Fruit fly (Drosophila melanogaster) whole organism, prepupa: ENCODE data around the gene CG9328.

Source experiments
- CG10631 ChIP-seq: fragments of 200-800 bp; sonication (Bioruptor generic); optimal IDR thresholded peaks from 2 replicates; lab custom pipeline; 2016; ENCODE audit warnings: missing biosample characterization, missing genetic modification characterization
- CG10669 ChIP-seq: fragments of 200-800 bp; sonication (Bioruptor generic); optimal IDR thresholded peaks from 3 replicates; lab custom pipeline; 2018; ENCODE audit warnings: missing biosample characterization, mild to moderate bottlenecking, missing genetic modification characterization, moderate library complexity
- CG11762 ChIP-seq: fragments of 200-800 bp; sonication (Bioruptor generic); optimal IDR thresholded peaks from 3 replicates; lab custom pipeline; 2016; ENCODE audit warnings: missing biosample characterization, missing genetic modification characterization; ENCODE audit not compliant: insufficient read depth
- CG11902 ChIP-seq: fragments of 200-800 bp; sonication (Bioruptor generic); optimal IDR thresholded peaks from 3 replicates; lab custom pipeline; 2016; ENCODE audit warnings: missing biosample characterization, missing genetic modification characterization
- CG15336 ChIP-seq: fragments of 200-800 bp; sonication (Bioruptor generic); IDR thresholded peaks from 2 replicates; pipeline ENCODE4 v1.3.6; 2022; ENCODE audit warnings: missing biosample characterization, missing genetic modification characterization
- CG1621 ChIP-seq: fragments of 200-800 bp; sonication (Bioruptor generic); optimal IDR thresholded peaks from 3 replicates; lab custom pipeline; 2018; ENCODE audit warnings: missing biosample characterization, mild to moderate bottlenecking, missing genetic modification characterization
- CG16779 ChIP-seq: fragments of 200-800 bp; sonication (Bioruptor generic); optimal IDR thresholded peaks from 3 replicates; lab custom pipeline; 2017; ENCODE audit warnings: missing biosample characterization, mild to moderate bottlenecking, missing genetic modification characterization
- CG3919 ChIP-seq: fragments of 200-800 bp; sonication (Bioruptor generic); optimal IDR thresholded peaks from 3 replicates; lab custom pipeline; 2016; ENCODE audit warnings: missing biosample characterization, missing genetic modification characterization
- CG6163 ChIP-seq: fragments of 200-800 bp; sonication (Bioruptor generic); IDR thresholded peaks from 3 replicates; pipeline ENCODE4 v1.3.6; 2022; ENCODE audit warnings: missing biosample characterization, missing genetic modification characterization
- CG6808 ChIP-seq: fragments of 200-800 bp; sonication (Bioruptor generic); optimal IDR thresholded peaks from 3 replicates; lab custom pipeline; 2017; ENCODE audit warnings: missing biosample characterization, missing genetic modification characterization, mild to moderate bottlenecking, moderate library complexity, missing genetic modification reagents
- CG6854 ChIP-seq: fragments of 200-800 bp; sonication (Bioruptor generic); optimal IDR thresholded peaks from 2 replicates; lab custom pipeline; 2017; ENCODE audit warnings: missing biosample characterization, mild to moderate bottlenecking, missing genetic modification characterization
- CG7368 ChIP-seq: fragments of 200-800 bp; sonication (Bioruptor generic); optimal IDR thresholded peaks from 3 replicates; lab custom pipeline; 2016; ENCODE audit warnings: missing biosample characterization, missing genetic modification characterization
- CG8319 ChIP-seq: fragments of 200-800 bp; sonication (Bioruptor generic); optimal IDR thresholded peaks from 3 replicates; lab custom pipeline; 2016; ENCODE audit warnings: missing biosample characterization, missing genetic modification characterization
- Eip75B ChIP-seq: fragments of 200-800 bp; sonication (Bioruptor generic); optimal IDR thresholded peaks from 3 replicates; lab custom pipeline; 2016; ENCODE audit warnings: missing biosample characterization, missing genetic modification characterization
- Eip78C ChIP-seq: fragments of 200-800 bp; sonication (Bioruptor generic); peaks from one replicate; lab custom pipeline; 2016; ENCODE audit warnings: missing biosample characterization, missing genetic modification characterization
- Eip93F ChIP-seq: fragments of 200-800 bp; sonication (Bioruptor generic); optimal IDR thresholded peaks from 2 replicates; lab custom pipeline; 2016; ENCODE audit warnings: missing biosample characterization, mild to moderate bottlenecking, missing genetic modification characterization
- Ets21C ChIP-seq: fragments of 200-800 bp; sonication (Bioruptor generic); optimal IDR thresholded peaks from 3 replicates; lab custom pipeline; 2016; ENCODE audit warnings: missing biosample characterization, missing genetic modification characterization
- Met ChIP-seq: fragments of 200-800 bp; sonication (Bioruptor generic); optimal IDR thresholded peaks from 3 replicates; lab custom pipeline; 2016; ENCODE audit warnings: missing biosample characterization, missing genetic modification characterization
- OdsH ChIP-seq: fragments of 200-800 bp; sonication (Bioruptor generic); optimal IDR thresholded peaks from 3 replicates; lab custom pipeline; 2016; ENCODE audit warnings: missing biosample characterization, missing genetic modification characterization
- Smox ChIP-seq: fragments of 200-800 bp; sonication (Bioruptor generic); optimal IDR thresholded peaks from 3 replicates; lab custom pipeline; 2016; ENCODE audit warnings: missing biosample characterization, missing genetic modification characterization
- Sox14 ChIP-seq: fragments of 200-800 bp; sonication (Bioruptor generic); optimal IDR thresholded peaks from 3 replicates; lab custom pipeline; 2016; ENCODE audit warnings: missing biosample characterization, missing genetic modification characterization
- acj6 ChIP-seq: fragments of 200-800 bp; sonication (Bioruptor generic); optimal IDR thresholded peaks from 3 replicates; lab custom pipeline; 2016; ENCODE audit warnings: missing biosample characterization, missing genetic modification characterization
- cyc ChIP-seq: fragments of 200-800 bp; sonication (Bioruptor generic); optimal IDR thresholded peaks from 3 replicates; lab custom pipeline; 2016; ENCODE audit warnings: missing biosample characterization, missing genetic modification characterization
- dsx ChIP-seq: fragments of 200-800 bp; optimal IDR thresholded peaks from 3 replicates; lab custom pipeline; 2019; ENCODE audit warnings: missing biosample characterization, mild to moderate bottlenecking, missing genetic modification characterization, moderate library complexity; ENCODE audit not compliant: poor library complexity, severe bottlenecking
- eg ChIP-seq: fragments of 200-800 bp; sonication (Bioruptor generic); IDR thresholded peaks from 3 replicates; pipeline ENCODE4 v1.3.6; 2022; ENCODE audit warnings: missing biosample characterization, missing genetic modification characterization
- esn ChIP-seq: fragments of 200-800 bp; sonication (Bioruptor generic); optimal IDR thresholded peaks from 2 replicates; lab custom pipeline; 2016; ENCODE audit warnings: missing biosample characterization, mild to moderate bottlenecking, missing genetic modification characterization, moderate library complexity
- fd59A ChIP-seq: fragments of 200-800 bp; sonication (Bioruptor generic); optimal IDR thresholded peaks from 2 replicates; lab custom pipeline; 2017; ENCODE audit warnings: missing biosample characterization, mild to moderate bottlenecking, missing genetic modification characterization, missing genetic modification reagents
- fkh ChIP-seq: fragments of 200-800 bp; sonication (Bioruptor generic); optimal IDR thresholded peaks from 3 replicates; lab custom pipeline; 2017; ENCODE audit warnings: missing biosample characterization, mild to moderate bottlenecking, missing genetic modification characterization, moderate library complexity
- ss ChIP-seq, 2 experiments: fragments of 200-800 bp; sonication (Bioruptor generic); optimal IDR thresholded peaks; 2 replicates in 1 of 2; 3 replicates in 1 of 2; lab custom pipeline; 2017 to 2018; ENCODE audit warnings: mild to moderate bottlenecking in 2 of 2, missing biosample characterization in 2 of 2, missing genetic modification characterization in 2 of 2, moderate library complexity in 1 of 2
- svp ChIP-seq: fragments of 200-800 bp; sonication (Bioruptor generic); peaks from one replicate; lab custom pipeline; 2016; ENCODE audit warnings: missing biosample characterization, missing genetic modification characterization
- topi ChIP-seq: fragments of 200-800 bp; sonication (Bioruptor generic); optimal IDR thresholded peaks from 3 replicates; lab custom pipeline; 2016; ENCODE audit warnings: missing biosample characterization, missing genetic modification characterization
- vri ChIP-seq: fragments of 200-800 bp; sonication (Bioruptor generic); optimal IDR thresholded peaks from 3 replicates; lab custom pipeline; 2016; ENCODE audit warnings: missing biosample characterization, mild to moderate bottlenecking, missing genetic modification characterization

CG9328 gene

dm6 chr2L:20775941-20776340 is 21.6 kb upstream of the CG9328 start:
- TF ChIP-seq vri (GFP tag; lab: Kevin White, UChicago) (no peak), Eip93F (GFP tag; lab: Kevin White, UChicago) (no peak), CG8319 (no peak), eg (no peak), CG6808 (no peak), Smox (no peak), CG16779 (tag; lab: Kevin White, UChicago) (no peak)

dm6 chr2L:20776940-20777502 is 20.5 kb upstream of the CG9328 start:
- TF ChIP-seq Ets21C (GFP tag; lab: Kevin White, UChicago): no peak
- TF ChIP-seq ss (GFP tag; optimal IDR thresholded peaks at IDR 0.05; lab: Kevin White, UChicago): peak; percentile 5 to 95

- TF ChIP-seq CG6163 (GFP tag; lab: Robert Waterston, UW) (no peak), Smox (no peak)
- TF ChIP-seq, all 60 proteins: peak for 0
These were observed 19.1 kb upstream of the CG9328 start for dm6 chr2L:20778380-20778779.

dm6 chr2L:20780768-20781167 is 16.7 kb upstream of the CG9328 start:
- TF ChIP-seq topi (GFP tag; lab: Kevin White, UChicago) (peak; percentile 26), fkh (GFP tag; lab: Kevin White, UChicago) (peak; percentile 94), CG11762 (GFP tag; lab: Kevin White, UChicago) (no peak), vri (GFP tag; lab: Kevin White, UChicago) (peak; percentile 45)
- TF ChIP-seq, all 60 proteins: peak for 3

dm6 chr2L:20783044-20783443 is 14.5 kb upstream of the CG9328 start:
- TF ChIP-seq fd59A (GFP tag; lab: Kevin White, UChicago) (no peak), Smox (peak; percentile 4), svp (GFP tag; lab: Kevin White, UChicago) (peak; percentile 48), Sox14 (GFP tag; lab: Kevin White, UChicago) (no peak), esn (GFP tag; lab: Kevin White, UChicago) (peak; percentile 5), CG11762 (GFP tag; lab: Kevin White, UChicago) (no peak), CG1621 (tag; lab: Kevin White, UChicago) (no peak), Ets21C (GFP tag; lab: Kevin White, UChicago) (no peak), CG15336 (GFP tag; lab: Robert Waterston, UW) (no peak), Eip78C (GFP tag; lab: Kevin White, UChicago) (peak; percentile 16), CG11902 (GFP tag; lab: Kevin White, UChicago) (no peak), CG6163 (GFP tag; lab: Robert Waterston, UW) (0 out of 3 replicates have a peak, but pooled peaks have one; percentile 12), ss (GFP tag; optimal IDR thresholded peaks at IDR 0.05; lab: Kevin White, UChicago) (no peak), Met (GFP tag; lab: Kevin White, UChicago) (no peak), Eip75B (GFP tag; lab: Kevin White, UChicago) (no peak), CG7368 (GFP tag; lab: Kevin White, UChicago) (no peak)

dm6 chr2L:20783908-20784307 is 13.6 kb upstream of the CG9328 start:
- TF ChIP-seq CG10669 (GFP tag; lab: Kevin White, UChicago) (no peak), OdsH (GFP tag; lab: Kevin White, UChicago) (no peak), CG10631 (GFP tag; lab: Kevin White, UChicago) (no peak), CG6854 (GFP tag; lab: Kevin White, UChicago) (no peak), Sox14 (GFP tag; lab: Kevin White, UChicago) (no peak), CG3919 (GFP tag; lab: Kevin White, UChicago) (no peak), dsx (GFP tag; lab: Kevin White, UChicago) (no peak), cyc (GFP tag; lab: Kevin White, UChicago) (no peak), acj6 (GFP tag; lab: Kevin White, UChicago) (no peak), Eip78C (GFP tag; lab: Kevin White, UChicago) (no peak)
- TF ChIP-seq, all 60 proteins: peak for 0
